Worm (Caenorhabditis elegans) whole organism, young adult: ENCODE results near the gene pbs-6.

Source experiments
- B0019.2 ChIP-seq: fragments of 200-800 bp; sonication (Bioruptor generic); conservative IDR thresholded peaks from 2 replicates; pipeline ENCODE4 v1.3.6; 2022; ENCODE audit warnings: missing genetic modification reagents, missing genetic modification characterization, missing compliant biosample characterization
- attf-3 ChIP-seq: fragments of 200-800 bp; sonication (Bioruptor generic); conservative IDR thresholded peaks from 2 replicates; pipeline ENCODE4 v1.3.6; 2022; ENCODE audit warnings: missing genetic modification reagents, missing genetic modification characterization, missing compliant biosample characterization
- dpl-1 ChIP-seq: fragments of 150-350 bp; optimal IDR thresholded peaks from 2 replicates; lab custom pipeline; 2014; ENCODE audit warnings: missing biosample characterization, missing genetic modification reagents, missing genetic modification characterization
- hlh-12 ChIP-seq: sonication (generic microtip); optimal IDR thresholded peaks from 2 replicates; lab custom pipeline; 2016; ENCODE audit warnings: missing genetic modification characterization, missing compliant biosample characterization
- hlh-26 ChIP-seq: fragments of 200-800 bp; sonication (Bioruptor generic); conservative IDR thresholded peaks from 2 replicates; pipeline ENCODE4 v1.3.6; 2022; ENCODE audit warnings: missing genetic modification reagents, missing genetic modification characterization, missing compliant biosample characterization
- hrde-1 ChIP-seq: sonication (generic microtip); optimal IDR thresholded peaks from 2 replicates; lab custom pipeline; 2016; ENCODE audit warnings: missing genetic modification characterization, mild to moderate bottlenecking, missing compliant biosample characterization, moderate library complexity, missing genotype, missing genetic modification reagents, borderline replicate concordance
- lin-35 ChIP-seq, 3 experiments: fragments of 150-350 bp in 2 of 3; sonication (generic microtip) in 1 of 3; optimal IDR thresholded peaks; 2 replicates each; lab custom pipeline; 2014 to 2018; ENCODE audit warnings: missing biosample characterization in 3 of 3, missing genetic modification characterization in 3 of 3, missing genetic modification reagents in 3 of 3
- pbrm-1 ChIP-seq: fragments of 200-800 bp; sonication (Bioruptor generic); IDR thresholded peaks from 2 replicates; pipeline ENCODE4 v1.3.6; 2022; ENCODE audit warnings: missing genetic modification reagents, missing genetic modification characterization, missing compliant biosample characterization
- pha-4 ChIP-seq: fragments of 150-350 bp; sonication (generic microtip); optimal IDR thresholded peaks from 2 replicates; lab custom pipeline; 2014; ENCODE audit warnings: missing biosample characterization, missing genetic modification reagents, missing genetic modification characterization
- rpc-1 ChIP-seq, 2 experiments: fragments of 150-350 bp in 1 of 2; sonication (generic microtip) in 1 of 2; optimal IDR thresholded peaks; 2 replicates each; lab custom pipeline; 2014 to 2018; ENCODE audit warnings: missing biosample characterization in 1 of 2, missing genetic modification characterization in 1 of 2, missing genetic modification reagents in 1 of 2, missing genotype in 1 of 2
- unc-62 ChIP-seq: fragments of 150-350 bp; optimal IDR thresholded peaks from 2 replicates; lab custom pipeline; 2014; ENCODE audit warnings: missing biosample characterization, missing genetic modification reagents, missing genetic modification characterization

DNA sequence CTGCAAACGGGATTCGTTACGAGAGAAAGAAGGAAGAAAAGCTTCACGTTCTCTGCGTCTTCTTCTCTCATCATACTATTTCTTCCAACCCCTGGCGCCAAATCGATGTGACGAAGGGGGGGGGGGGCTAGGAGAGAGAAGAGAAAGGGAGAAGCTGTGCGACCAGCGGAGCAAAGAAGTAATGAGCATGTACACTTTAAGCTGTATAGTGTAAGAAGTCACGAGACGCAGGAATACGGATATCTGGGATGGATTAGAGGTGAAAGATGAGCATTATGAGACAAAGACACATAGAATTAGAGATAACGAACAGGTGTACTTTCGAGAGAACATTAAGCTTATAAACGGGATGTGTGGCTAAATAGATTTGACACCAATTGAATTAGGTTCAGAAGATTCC, 42.1 kb downstream of the pbs-6 start:
- no peak for TF ChIP-seq pbrm-1 (GFP tag; lab: Robert Waterston, UW)
- no peak for TF ChIP-seq dpl-1
- TF ChIP-seq hlh-26: no peak
- no peak for TF ChIP-seq hrde-1 (tag; lab: Kevin White, UChicago)
- TF ChIP-seq unc-62 (GFP tag; lab: Kevin White, UChicago): no peak
- no peak for TF ChIP-seq hlh-12
- no peak for TF ChIP-seq lin-35 (GFP tag; optimal IDR thresholded peaks at IDR 0.05; lab: Kevin White, UChicago)
- TF ChIP-seq pha-4 (tag; lab: Kevin White, UChicago): no peak
- no peak for TF ChIP-seq B0019.2
- no peak for TF ChIP-seq attf-3 (GFP tag; lab: Robert Waterston, UW)
- TF ChIP-seq rpc-1 (optimal IDR thresholded peaks at IDR 0.05; lab: Kevin White, UChicago): no peak
- no peak for TF ChIP-seq rpc-1 (tag; optimal IDR thresholded peaks at IDR 0.05; lab: Kevin White, UChicago)
